Fruit fly (Drosophila melanogaster) whole organism, embryonic: ENCODE data around the gene CG6106.

Experiments used
- Antp ChIP-seq: fragments of 200-800 bp; sonication (Bioruptor generic); optimal IDR thresholded peaks from 3 replicates; lab custom pipeline; 2016; ENCODE audit warnings: missing biosample characterization, missing genetic modification characterization
- Atf-2 ChIP-seq: fragments of 200-800 bp; sonication (Bioruptor generic); optimal IDR thresholded peaks from 2 replicates; lab custom pipeline; 2016; ENCODE audit warnings: missing biosample characterization, missing genetic modification characterization
- BtbVII ChIP-seq: fragments of 200-800 bp; sonication (Bioruptor generic); optimal IDR thresholded peaks from 3 replicates; lab custom pipeline; 2017; ENCODE audit warnings: missing biosample characterization, mild to moderate bottlenecking, missing genetic modification characterization
- CG10431 ChIP-seq: fragments of 200-800 bp; sonication (Bioruptor generic); optimal IDR thresholded peaks from 3 replicates; lab custom pipeline; 2018; ENCODE audit warnings: missing biosample characterization, mild to moderate bottlenecking, missing genetic modification characterization
- CG11247 ChIP-seq: fragments of 200-800 bp; sonication (Bioruptor generic); IDR thresholded peaks from 2 replicates; pipeline ENCODE4 v1.3.6; 2022; ENCODE audit warnings: missing biosample characterization, missing genetic modification characterization
- CG11456 ChIP-seq: fragments of 200-800 bp; sonication (Bioruptor generic); IDR thresholded peaks from 3 replicates; pipeline ENCODE4 v1.3.6; 2022; ENCODE audit warnings: missing biosample characterization, missing genetic modification characterization
- CG12219 ChIP-seq: fragments of 200-800 bp; sonication (Bioruptor generic); optimal IDR thresholded peaks from 3 replicates; lab custom pipeline; 2018; ENCODE audit warnings: missing biosample characterization, mild to moderate bottlenecking, missing genetic modification characterization
- CG12744 ChIP-seq: fragments of 200-800 bp; sonication (Bioruptor generic); optimal IDR thresholded peaks from 2 replicates; lab custom pipeline; 2016; ENCODE audit warnings: missing biosample characterization, missing genetic modification characterization
- CG14710 ChIP-seq: fragments of 200-800 bp; sonication (Bioruptor generic); optimal IDR thresholded peaks from 3 replicates; lab custom pipeline; 2019; ENCODE audit warnings: missing biosample characterization, mild to moderate bottlenecking, missing genetic modification characterization, moderate library complexity
- CG2116 ChIP-seq: fragments of 200-800 bp; sonication (Bioruptor generic); optimal IDR thresholded peaks from 3 replicates; lab custom pipeline; 2018; ENCODE audit warnings: missing biosample characterization, mild to moderate bottlenecking, missing genetic modification characterization
- CG2875 ChIP-seq: fragments of 200-800 bp; sonication (Bioruptor generic); optimal IDR thresholded peaks from 2 replicates; lab custom pipeline; 2017; ENCODE audit warnings: missing biosample characterization, mild to moderate bottlenecking, missing genetic modification characterization, missing genetic modification reagents
- CG30020 ChIP-seq: fragments of 200-800 bp; optimal IDR thresholded peaks from 2 replicates; lab custom pipeline; 2019; ENCODE audit warnings: missing biosample characterization, mild to moderate bottlenecking, missing genetic modification characterization, moderate library complexity
- CG30431 ChIP-seq: fragments of 200-800 bp; sonication (Bioruptor generic); optimal IDR thresholded peaks from 2 replicates; lab custom pipeline; 2017; ENCODE audit warnings: missing biosample characterization, missing genetic modification characterization
- CG32767 ChIP-seq: fragments of 200-800 bp; sonication (Bioruptor generic); IDR thresholded peaks from 2 replicates; pipeline ENCODE4 v1.3.6; 2022; ENCODE audit warnings: missing biosample characterization, missing genetic modification characterization
- CG3838 ChIP-seq: fragments of 200-800 bp; sonication (Bioruptor generic); optimal IDR thresholded peaks from 3 replicates; lab custom pipeline; 2016; ENCODE audit warnings: missing biosample characterization, missing genetic modification characterization
- CG3847 ChIP-seq: fragments of 200-800 bp; sonication (Bioruptor generic); IDR thresholded peaks from 2 replicates; pipeline ENCODE4 v1.3.6; 2022; ENCODE audit warnings: missing biosample characterization, missing genetic modification characterization
- CG6175 ChIP-seq: fragments of 200-800 bp; sonication (Bioruptor generic); IDR thresholded peaks from 3 replicates; pipeline ENCODE4 v1.3.6; 2022; ENCODE audit warnings: missing biosample characterization, missing genetic modification characterization
- CG8478 ChIP-seq: fragments of >200 bp; optimal IDR thresholded peaks from 2 replicates; lab custom pipeline; 2018
- CG9437 ChIP-seq: fragments of 200-800 bp; sonication (Bioruptor generic); optimal IDR thresholded peaks from 2 replicates; lab custom pipeline; 2018; ENCODE audit warnings: missing biosample characterization, mild to moderate bottlenecking, missing genetic modification characterization
- CG9797 ChIP-seq: fragments of 200-800 bp; sonication (Bioruptor generic); optimal IDR thresholded peaks from 3 replicates; lab custom pipeline; 2018; ENCODE audit warnings: missing biosample characterization, mild to moderate bottlenecking, missing genetic modification characterization
- CG9817 ChIP-seq: fragments of 200-800 bp; sonication (Bioruptor generic); optimal IDR thresholded peaks from 2 replicates; lab custom pipeline; 2018; ENCODE audit warnings: missing biosample characterization, mild to moderate bottlenecking, missing genetic modification characterization, moderate library complexity
- CG9932 ChIP-seq: fragments of 200-800 bp; sonication (Bioruptor generic); IDR thresholded peaks from 2 replicates; pipeline ENCODE4 v1.3.6; 2022; ENCODE audit warnings: missing biosample characterization, missing genetic modification characterization
- Dek ChIP-seq: fragments of 200-800 bp; sonication (Bioruptor generic); optimal IDR thresholded peaks from 3 replicates; lab custom pipeline; 2019; ENCODE audit warnings: missing biosample characterization, mild to moderate bottlenecking, missing genetic modification characterization, moderate library complexity
- Dfd ChIP-seq, 2 experiments: fragments of >200 bp; optimal IDR thresholded peaks; 2 replicates each; lab custom pipeline; 2017; ENCODE audit warnings: missing biosample characterization in 2 of 2, missing genetic modification characterization in 2 of 2
- Doc2 ChIP-seq: fragments of 200-800 bp; sonication (Bioruptor generic); IDR thresholded peaks from 2 replicates; pipeline ENCODE4 v1.3.6; 2022; ENCODE audit warnings: missing biosample characterization, missing genetic modification characterization
- Ets65A ChIP-seq: fragments of 200-800 bp; sonication (Bioruptor generic); peaks from one replicate; lab custom pipeline; 2016; ENCODE audit warnings: missing biosample characterization, missing genetic modification characterization
- HLH54F ChIP-seq: fragments of 200-800 bp; sonication (Bioruptor generic); optimal IDR thresholded peaks from 3 replicates; lab custom pipeline; 2016; ENCODE audit warnings: missing biosample characterization, missing genetic modification characterization
- Kr ChIP-seq: fragments of 200-800 bp; sonication (Bioruptor generic); optimal IDR thresholded peaks from 2 replicates; lab custom pipeline; 2017; ENCODE audit warnings: missing biosample characterization, mild to moderate bottlenecking, missing genetic modification characterization
- Lhr ChIP-seq: fragments of 200-800 bp; sonication (Bioruptor generic); optimal IDR thresholded peaks from 3 replicates; lab custom pipeline; 2017; ENCODE audit warnings: mild to moderate bottlenecking, missing biosample characterization, missing genetic modification reagents, missing genetic modification characterization
- PHDP ChIP-seq: fragments of 200-800 bp; sonication (Bioruptor generic); optimal IDR thresholded peaks from 3 replicates; lab custom pipeline; 2018; ENCODE audit warnings: missing biosample characterization, mild to moderate bottlenecking, missing genetic modification characterization, moderate library complexity
- Poxn ChIP-seq: fragments of 200-800 bp; sonication (Bioruptor generic); IDR thresholded peaks from 2 replicates; pipeline ENCODE4 v1.3.6; 2022; ENCODE audit warnings: missing biosample characterization, missing genetic modification characterization
- Taf1 ChIP-seq: fragments of 200-800 bp; sonication (Bioruptor generic); IDR thresholded peaks from 2 replicates; pipeline ENCODE4 v1.3.6; 2022; ENCODE audit warnings: missing biosample characterization, missing genetic modification characterization
- az2 ChIP-seq: fragments of 200-800 bp; sonication (Bioruptor generic); optimal IDR thresholded peaks from 3 replicates; lab custom pipeline; 2016; ENCODE audit warnings: missing biosample characterization, missing genetic modification characterization
- cas ChIP-seq: fragments of 200-800 bp; sonication (Bioruptor generic); IDR thresholded peaks from 2 replicates; pipeline ENCODE4 v1.3.6; 2022; ENCODE audit warnings: missing biosample characterization, missing genetic modification characterization
- chif ChIP-seq, 2 experiments: fragments of 200-800 bp; sonication (Bioruptor generic); optimal IDR thresholded peaks; 3 replicates each; lab custom pipeline; 2016; ENCODE audit warnings: missing biosample characterization in 2 of 2, missing genetic modification characterization in 2 of 2
- dan ChIP-seq: fragments of 200-800 bp; sonication (Bioruptor generic); IDR thresholded peaks from 2 replicates; pipeline ENCODE4 v1.3.6; 2022; ENCODE audit warnings: missing biosample characterization, missing genetic modification characterization
- fd3F ChIP-seq: fragments of 200-800 bp; sonication (Bioruptor generic); optimal IDR thresholded peaks from 2 replicates; lab custom pipeline; 2018; ENCODE audit warnings: missing biosample characterization, mild to moderate bottlenecking, missing genetic modification characterization, moderate library complexity
- fd64A ChIP-seq: fragments of 200-800 bp; sonication (Bioruptor generic); optimal IDR thresholded peaks from 3 replicates; lab custom pipeline; 2018; ENCODE audit warnings: missing biosample characterization, mild to moderate bottlenecking, missing genetic modification characterization
- gce ChIP-seq: fragments of 200-800 bp; sonication (Bioruptor generic); IDR thresholded peaks from 3 replicates; pipeline ENCODE4 v1.3.6; 2022; ENCODE audit warnings: missing biosample characterization, missing genetic modification characterization
- grn ChIP-seq: fragments of 200-800 bp; sonication (Bioruptor generic); optimal IDR thresholded peaks from 3 replicates; lab custom pipeline; 2017; ENCODE audit warnings: missing biosample characterization, missing genetic modification characterization
- hkb ChIP-seq, 2 experiments: fragments of 200-800 bp in 1 of 2; fragments of >200 bp in 1 of 2; sonication (Bioruptor generic) in 1 of 2; IDR thresholded peaks in 1 of 2; optimal IDR thresholded peaks in 1 of 2; 2 replicates each; pipeline versions ENCODE4 v1.3.6 to Lab custom; 2017 to 2022; ENCODE audit warnings: missing biosample characterization in 1 of 2, missing genetic modification characterization in 1 of 2
- jing ChIP-seq: fragments of 200-800 bp; sonication (Bioruptor generic); optimal IDR thresholded peaks from 2 replicates; lab custom pipeline; 2018; ENCODE audit warnings: missing biosample characterization, mild to moderate bottlenecking, missing genetic modification characterization
- kay ChIP-seq: fragments of 200-800 bp; sonication (Bioruptor generic); optimal IDR thresholded peaks from 2 replicates; lab custom pipeline; 2016; ENCODE audit warnings: missing biosample characterization, missing genetic modification characterization
- oc ChIP-seq: fragments of 200-800 bp; sonication (Bioruptor generic); optimal IDR thresholded peaks from 2 replicates; lab custom pipeline; 2018; ENCODE audit warnings: missing biosample characterization, mild to moderate bottlenecking, missing genetic modification characterization, moderate library complexity
- prd ChIP-seq, 3 experiments: fragments of >200 bp in 2 of 3; fragments of 200-800 bp in 1 of 3; sonication (Bioruptor generic) in 1 of 3; optimal IDR thresholded peaks in 2 of 3; IDR thresholded peaks in 1 of 3; 2 replicates in 2 of 3; 3 replicates in 1 of 3; pipeline versions ENCODE4 v1.3.6 to Lab custom; 2017 to 2022; ENCODE audit warnings: missing biosample characterization in 1 of 3, missing genetic modification characterization in 1 of 3
- schlank ChIP-seq: fragments of 200-800 bp; sonication (Bioruptor generic); optimal IDR thresholded peaks from 2 replicates; lab custom pipeline; 2018; ENCODE audit warnings: missing biosample characterization, mild to moderate bottlenecking, missing genetic modification characterization
- sim ChIP-seq: fragments of 200-800 bp; sonication (Bioruptor generic); IDR thresholded peaks from 2 replicates; pipeline ENCODE4 v1.3.6; 2022; ENCODE audit warnings: missing biosample characterization, missing genetic modification characterization
- slbo ChIP-seq: fragments of 200-800 bp; sonication (Bioruptor generic); IDR thresholded peaks from 2 replicates; pipeline ENCODE4 v1.3.6; 2022; ENCODE audit warnings: missing biosample characterization, missing genetic modification characterization
- stwl ChIP-seq: fragments of 200-800 bp; sonication (Bioruptor generic); optimal IDR thresholded peaks from 3 replicates; lab custom pipeline; 2018; ENCODE audit warnings: missing biosample characterization, mild to moderate bottlenecking, missing genetic modification characterization, moderate library complexity
- tap ChIP-seq: fragments of 200-800 bp; optimal IDR thresholded peaks from 3 replicates; lab custom pipeline; 2019; ENCODE audit warnings: missing biosample characterization, mild to moderate bottlenecking, missing genetic modification characterization, moderate library complexity

The CG6106 gene

dm6 chrX:18366033-18366850, 7.6 kb downstream of the CG6106 start, which contains the start of gene CrebB (continued):
- TF ChIP-seq CG3838 (GFP tag; lab: Kevin White, UChicago) (no peak), Lhr (GFP tag; lab: Kevin White, UChicago) (no peak), CG9932 (GFP tag; lab: Robert Waterston, UW) (peak; percentile 65), Doc2 (GFP tag; lab: Robert Waterston, UW) (no peak), oc (tag; lab: Kevin White, UChicago) (peak; percentile 82), kay (GFP tag; lab: Kevin White, UChicago) (peak; percentile 84), CG2116 (no peak), grn (peak; percentile 74), Kr (GFP tag; lab: Kevin White, UChicago) (no peak), CG9817 (peak; percentile 21), stwl (tag; lab: Kevin White, UChicago) (no peak), Dfd (GFP tag; optimal IDR thresholded peaks at IDR 0.05; lab: Kevin White, UChicago) (no peak), CG2875 (GFP tag; lab: Kevin White, UChicago) (peak; percentile 12), sim (GFP tag; lab: Robert Waterston, UW) (no peak), CG30431 (GFP tag; lab: Kevin White, UChicago) (no peak), CG9797 (GFP tag; lab: Kevin White, UChicago) (no peak), dan (GFP tag; lab: Robert Waterston, UW) (no peak), PHDP (tag; lab: Kevin White, UChicago) (peak; percentile 22), gce (GFP tag; lab: Robert Waterston, UW) (no peak), cas (GFP tag; lab: Robert Waterston, UW) (no peak), tap (tag; lab: Kevin White, UChicago) (no peak), CG32767 (GFP tag; lab: Robert Waterston, UW) (no peak), CG11456 (GFP tag; lab: Robert Waterston, UW) (no peak), CG11247 (peak; percentile 44; the same call in 1 of the 2 replicates), schlank (tag; lab: Kevin White, UChicago) (no peak), CG12744 (GFP tag; lab: Kevin White, UChicago) (peak; percentile 27), HLH54F (GFP tag; lab: Kevin White, UChicago) (no peak), CG12219 (GFP tag; lab: Kevin White, UChicago) (peak; percentile 35), CG9437 (GFP tag; lab: Kevin White, UChicago) (no peak), CG30020 (tag; lab: Kevin White, UChicago) (no peak), CG6175 (peak; percentile 22; the same call in 1 of the 3 replicates), chif (GFP tag; optimal IDR thresholded peaks at IDR 0.05; lab: Kevin White, UChicago) (no peak), CG14710 (peak; percentile 24), BtbVII (GFP tag; lab: Kevin White, UChicago) (peak; percentile 81), Atf-2 (GFP tag; lab: Kevin White, UChicago) (no peak), Antp (GFP tag; lab: Kevin White, UChicago) (peak; percentile 36), CG3847 (0 out of 2 replicates have a peak, but pooled peaks have one; percentile 21), CG8478 (lab: Kevin White, UChicago) (peak; percentile 97), az2 (GFP tag; lab: Kevin White, UChicago) (no peak), Ets65A (GFP tag; lab: Kevin White, UChicago) (no peak), Taf1 (no peak), Poxn (GFP tag; lab: Robert Waterston, UW) (no peak), slbo (GFP tag; lab: Robert Waterston, UW) (peak; percentile 53), fd3F (GFP tag; lab: Kevin White, UChicago) (no peak), Dek (peak; percentile 45), jing (GFP tag; lab: Kevin White, UChicago) (no peak), prd (optimal IDR thresholded peaks at IDR 0.05; lab: Kevin White, UChicago) (no peak), prd (GFP tag; IDR thresholded peaks at IDR 0.05; lab: Robert Waterston, UW) (peak; percentile 21; the same call in 1 of the 3 replicates), CG10431 (GFP tag; lab: Kevin White, UChicago) (no peak), hkb (optimal IDR thresholded peaks at IDR 0.05; lab: Kevin White, UChicago) (no peak), hkb (GFP tag; IDR thresholded peaks at IDR 0.05; lab: Robert Waterston, UW) (no peak), fd64A (GFP tag; lab: Kevin White, UChicago) (no peak)
